Worm (Caenorhabditis elegans): ENCODE results near the gene srd-31.

DNA sequence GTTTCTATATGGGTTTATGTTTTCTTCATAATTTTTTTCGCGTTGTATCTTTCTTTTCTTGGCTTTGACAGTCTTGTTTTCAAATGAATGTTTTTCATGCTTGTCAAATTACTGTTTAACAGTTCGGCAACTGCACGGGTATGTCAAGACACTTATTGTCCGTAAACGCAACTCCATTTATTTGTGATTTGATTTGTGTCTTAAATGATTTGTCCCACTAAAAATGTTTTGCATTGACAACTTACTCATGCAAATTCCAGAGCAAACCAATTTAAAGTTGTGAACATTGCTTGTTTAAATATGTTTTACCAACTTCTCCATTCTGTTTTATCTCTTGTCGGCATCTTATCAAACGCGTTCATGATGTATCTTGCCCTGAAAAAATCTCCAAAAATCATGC lies 2.8 kb downstream of the srd-31 start, which contains the start of gene srd-25:
- TF ChIP-seq unc-55 (GFP tag; optimal IDR thresholded peaks at IDR 0.05) (no peak), pqm-1 (tag; optimal IDR thresholded peaks at IDR 0.05) (no peak), ref-2 (tag; optimal IDR thresholded peaks at IDR 0.05) (no peak), ceh-45 (GFP tag; IDR thresholded peaks at IDR 0.05) (no peak), unc-86 (tag; optimal IDR thresholded peaks at IDR 0.05) (no peak), C38D4.7 (GFP tag; optimal IDR thresholded peaks at IDR 0.05) (no peak), pha-4 (tag; optimal IDR thresholded peaks at IDR 0.05) (no peak), hlh-13 (GFP tag; optimal IDR thresholded peaks at IDR 0.05) (no peak), rnt-1 (tag; optimal IDR thresholded peaks at IDR 0.05) (no peak), dmd-4 (tag; optimal IDR thresholded peaks at IDR 0.05; ENCODE audit: borderline replicate concordance) (no peak), nfya-1 (tag; optimal IDR thresholded peaks at IDR 0.05) (no peak), tbx-2 (tag; optimal IDR thresholded peaks at IDR 0.05) (no peak)
